Worm (Caenorhabditis elegans) whole organism, L3 larva: ENCODE measurements around the gene cyd-1.
A peak's percentile ranks its signal among the peaks of the same experiment; 100 is the strongest.

ENCODE experiments used
- R02D3.7 ChIP-seq: fragments of 150-350 bp; optimal IDR thresholded peaks from 2 replicates; lab custom pipeline; 2014; ENCODE audit warnings: missing biosample characterization, missing genetic modification characterization
- ZK546.5 ChIP-seq: sonication (generic microtip); optimal IDR thresholded peaks from 2 replicates; lab custom pipeline; 2017; ENCODE audit warnings: missing biosample characterization, missing genetic modification characterization
- aly-2 ChIP-seq: fragments of 150-350 bp; optimal IDR thresholded peaks from 2 replicates; lab custom pipeline; 2014; ENCODE audit warnings: missing biosample characterization, missing genetic modification characterization
- ama-1 ChIP-seq: fragments of 150-350 bp; optimal IDR thresholded peaks from 2 replicates; lab custom pipeline; 2018
- ceh-16 ChIP-seq: sonication (generic microtip); optimal IDR thresholded peaks from 2 replicates; lab custom pipeline; 2017; ENCODE audit warnings: missing biosample characterization, missing genetic modification characterization
- ceh-28 ChIP-seq: fragments of 150-350 bp; optimal IDR thresholded peaks from 2 replicates; lab custom pipeline; 2014; ENCODE audit warnings: missing biosample characterization, missing genetic modification reagents, missing genetic modification characterization
- ceh-82 ChIP-seq: fragments of 150-350 bp; optimal IDR thresholded peaks from 2 replicates; lab custom pipeline; 2014; ENCODE audit warnings: missing biosample characterization, missing genetic modification characterization
- ceh-9 ChIP-seq: sonication (generic microtip); optimal IDR thresholded peaks from 2 replicates; lab custom pipeline; 2018; ENCODE audit warnings: missing biosample characterization, missing genetic modification characterization
- daf-12 ChIP-seq: fragments of 150-350 bp; optimal IDR thresholded peaks from 2 replicates; lab custom pipeline; 2014; ENCODE audit warnings: missing biosample characterization, missing genetic modification reagents, missing genetic modification characterization
- egl-27 ChIP-seq: sonication (generic microtip); optimal IDR thresholded peaks from 4 replicates; lab custom pipeline; 2017; ENCODE audit warnings: missing biosample characterization, missing genetic modification reagents, missing genetic modification characterization
- egl-5 ChIP-seq: fragments of 150-350 bp; optimal IDR thresholded peaks from 2 replicates; lab custom pipeline; 2017; ENCODE audit warnings: missing biosample characterization, missing genetic modification reagents, missing genetic modification characterization, inconsistent platforms
- elt-1 ChIP-seq: fragments of 150-350 bp; optimal IDR thresholded peaks from 2 replicates; lab custom pipeline; 2014; ENCODE audit warnings: missing biosample characterization, missing genetic modification characterization
- elt-2 ChIP-seq: sonication (generic microtip); optimal IDR thresholded peaks from 2 replicates; lab custom pipeline; 2016; ENCODE audit warnings: missing genetic modification reagents, mild to moderate bottlenecking, missing genetic modification characterization, missing compliant biosample characterization
- elt-3 ChIP-seq, 3 experiments: fragments of 150-350 bp in 1 of 3; sonication (generic microtip) in 2 of 3; optimal IDR thresholded peaks; 2 replicates in 2 of 3; 4 replicates in 1 of 3; lab custom pipeline; 2014 to 2017; ENCODE audit warnings: missing biosample characterization in 3 of 3, missing genetic modification characterization in 3 of 3
- eor-1 ChIP-seq, 2 experiments: fragments of 150-350 bp; optimal IDR thresholded peaks; 2 replicates each; lab custom pipeline; 2014 to 2018; ENCODE audit warnings: missing biosample characterization in 2 of 2, missing genetic modification characterization in 2 of 2
- fkh-10 ChIP-seq: sonication (generic microtip); optimal IDR thresholded peaks from 2 replicates; lab custom pipeline; 2017; ENCODE audit warnings: missing biosample characterization, missing genetic modification reagents, missing genetic modification characterization
- fkh-2 ChIP-seq: fragments of 150-350 bp; optimal IDR thresholded peaks from 2 replicates; lab custom pipeline; 2014; ENCODE audit warnings: missing biosample characterization, missing genetic modification reagents, missing genetic modification characterization
- fos-1 ChIP-seq: fragments of 150-350 bp; optimal IDR thresholded peaks from 2 replicates; lab custom pipeline; 2014; ENCODE audit warnings: missing biosample characterization, missing genetic modification characterization
- hmg-11 ChIP-seq: sonication (generic microtip); optimal IDR thresholded peaks from 2 replicates; lab custom pipeline; 2016; ENCODE audit warnings: missing genetic modification characterization, missing compliant biosample characterization
- jun-1 ChIP-seq: fragments of 150-350 bp; optimal IDR thresholded peaks from 2 replicates; lab custom pipeline; 2014; ENCODE audit warnings: missing biosample characterization, missing genetic modification reagents, missing genetic modification characterization
- lin-15B ChIP-seq: fragments of 150-350 bp; optimal IDR thresholded peaks from 2 replicates; lab custom pipeline; 2014; ENCODE audit warnings: missing biosample characterization, missing genetic modification characterization
- lin-39 ChIP-seq: fragments of 150-350 bp; optimal IDR thresholded peaks from 2 replicates; lab custom pipeline; 2018; ENCODE audit warnings: missing biosample characterization, missing genetic modification reagents, missing genetic modification characterization
- lsy-12 ChIP-seq: sonication (generic microtip); optimal IDR thresholded peaks from 2 replicates; lab custom pipeline; 2016; ENCODE audit warnings: mild to moderate bottlenecking, missing genetic modification characterization, missing compliant biosample characterization
- mdl-1 ChIP-seq: fragments of 150-350 bp; optimal IDR thresholded peaks from 2 replicates; lab custom pipeline; 2014; ENCODE audit warnings: missing biosample characterization, missing genetic modification characterization
- mml-1 ChIP-seq: fragments of 150-350 bp; sonication (generic microtip); optimal IDR thresholded peaks from 3 replicates; lab custom pipeline; 2014; ENCODE audit warnings: missing biosample characterization, missing genetic modification characterization
- nfya-1 ChIP-seq: sonication (generic microtip); optimal IDR thresholded peaks from 2 replicates; lab custom pipeline; 2017; ENCODE audit warnings: missing genetic modification characterization, mild to moderate bottlenecking, missing compliant biosample characterization, antibody characterized with exemption, moderate library complexity; ENCODE audit not compliant: insufficient read depth
- nhr-11 ChIP-seq: fragments of 150-350 bp; optimal IDR thresholded peaks from 2 replicates; lab custom pipeline; 2014; ENCODE audit warnings: missing biosample characterization, missing genetic modification characterization
- nhr-12 ChIP-seq: fragments of 150-350 bp; optimal IDR thresholded peaks from 2 replicates; lab custom pipeline; 2014; ENCODE audit warnings: missing biosample characterization, missing genetic modification characterization
- nhr-23 ChIP-seq: fragments of 150-350 bp; optimal IDR thresholded peaks from 2 replicates; lab custom pipeline; 2014; ENCODE audit warnings: missing biosample characterization, missing genetic modification reagents, missing genetic modification characterization
- nhr-237 ChIP-seq: fragments of 150-350 bp; optimal IDR thresholded peaks from 2 replicates; lab custom pipeline; 2014; ENCODE audit warnings: missing biosample characterization, missing genetic modification characterization
- nhr-25 ChIP-seq: sonication (generic microtip); optimal IDR thresholded peaks from 2 replicates; lab custom pipeline; 2017; ENCODE audit warnings: missing biosample characterization, missing genetic modification characterization
- nhr-28 ChIP-seq: fragments of 150-350 bp; optimal IDR thresholded peaks from 2 replicates; lab custom pipeline; 2014; ENCODE audit warnings: missing biosample characterization, missing genetic modification characterization
- nhr-43 ChIP-seq: sonication (generic microtip); optimal IDR thresholded peaks from 2 replicates; lab custom pipeline; 2016; ENCODE audit warnings: mild to moderate bottlenecking, missing genetic modification characterization, missing compliant biosample characterization; ENCODE audit not compliant: poor library complexity, severe bottlenecking
- nhr-67 ChIP-seq: fragments of 150-350 bp; optimal IDR thresholded peaks from 2 replicates; lab custom pipeline; 2014; ENCODE audit warnings: missing biosample characterization, missing genetic modification characterization
- nhr-76 ChIP-seq: fragments of 150-350 bp; sonication (generic microtip); optimal IDR thresholded peaks from 5 replicates; lab custom pipeline; 2014; ENCODE audit warnings: missing biosample characterization, missing genetic modification characterization
- nhr-77 ChIP-seq: fragments of 150-350 bp; optimal IDR thresholded peaks from 2 replicates; lab custom pipeline; 2014; ENCODE audit warnings: missing biosample characterization, missing genetic modification characterization
- pqm-1 ChIP-seq: fragments of 150-350 bp; optimal IDR thresholded peaks from 2 replicates; lab custom pipeline; 2017; ENCODE audit warnings: missing biosample characterization, missing genetic modification characterization, inconsistent platforms
- sea-2 ChIP-seq: fragments of 150-350 bp; sonication (generic microtip); optimal IDR thresholded peaks from 4 replicates; lab custom pipeline; 2014; ENCODE audit warnings: missing biosample characterization, missing genetic modification reagents, missing genetic modification characterization
- skn-1 ChIP-seq: fragments of 150-350 bp; optimal IDR thresholded peaks from 2 replicates; lab custom pipeline; 2014; ENCODE audit warnings: missing biosample characterization, missing genetic modification characterization
- snpc-4 ChIP-seq: fragments of 150-350 bp; optimal IDR thresholded peaks from 2 replicates; lab custom pipeline; 2014; ENCODE audit warnings: missing biosample characterization, missing genetic modification characterization
- tbx-2 ChIP-seq: sonication (generic microtip); optimal IDR thresholded peaks from 2 replicates; lab custom pipeline; 2016; ENCODE audit warnings: mild to moderate bottlenecking, missing genetic modification characterization, missing compliant biosample characterization
- unc-39 ChIP-seq: sonication (generic microtip); optimal IDR thresholded peaks from 4 replicates; lab custom pipeline; 2017; ENCODE audit warnings: missing biosample characterization, missing genetic modification characterization
- unc-62 ChIP-seq: fragments of 150-350 bp; sonication (generic microtip); optimal IDR thresholded peaks from 4 replicates; lab custom pipeline; 2014; ENCODE audit warnings: missing biosample characterization, missing genetic modification reagents, missing genetic modification characterization
- zag-1 ChIP-seq: fragments of 150-350 bp; optimal IDR thresholded peaks from 2 replicates; lab custom pipeline; 2014; ENCODE audit warnings: missing biosample characterization, missing genetic modification characterization
- ztf-11 ChIP-seq: fragments of 150-350 bp; optimal IDR thresholded peaks from 2 replicates; lab custom pipeline; 2014; ENCODE audit warnings: missing biosample characterization, missing genetic modification characterization
- ztf-4 ChIP-seq: fragments of 150-350 bp; optimal IDR thresholded peaks from 2 replicates; lab custom pipeline; 2014; ENCODE audit warnings: missing biosample characterization, missing genetic modification characterization

cyd-1 gene

ce11 chrII:13029290-13030050, 49.1 kb downstream of the cyd-1 start:
- no peak for TF ChIP-seq eor-1 (tag; optimal IDR thresholded peaks at IDR 0.05; lab: Kevin White, UChicago)
- TF ChIP-seq ceh-28 (tag; lab: Kevin White, UChicago) = peak; percentile 58
- no peak for TF ChIP-seq ZK546.5 (tag; lab: Kevin White, UChicago)
- peak; percentile 22 for TF ChIP-seq nhr-23
- no peak for TF ChIP-seq egl-27 (tag; lab: Kevin White, UChicago)
- TF ChIP-seq ama-1 (lab: Kevin White, UChicago) = no peak
- TF ChIP-seq elt-1 (tag; lab: Kevin White, UChicago) = peak; percentile 27
- TF ChIP-seq fkh-2 (tag; lab: Kevin White, UChicago) = no peak
- TF ChIP-seq daf-12 (tag; lab: Kevin White, UChicago) = no peak
- peak; percentile 65 for TF ChIP-seq elt-2 (tag; lab: Kevin White, UChicago)
- peak; percentile 28 for TF ChIP-seq lin-39
- TF ChIP-seq jun-1 (tag; lab: Kevin White, UChicago) = no peak

ce11 chrII:13030051-13030437, 49.7 kb downstream of the cyd-1 start:
- TF ChIP-seq ceh-16 (tag; lab: Kevin White, UChicago) (no peak), sea-2 (no peak), lin-39 (peak; percentile 47), unc-62 (GFP tag; lab: Kevin White, UChicago) (no peak), ceh-9 (no peak)

ce11 chrII:13030567-13031188, 50.3 kb downstream of the cyd-1 start:
- no peak for TF ChIP-seq elt-3 (tag; optimal IDR thresholded peaks at IDR 0.05; lab: Kevin White, UChicago)
- no peak for TF ChIP-seq unc-62 (GFP tag; lab: Kevin White, UChicago)
- TF ChIP-seq nhr-25 (tag; lab: Kevin White, UChicago) = peak; percentile 84
- peak; percentile 19 for TF ChIP-seq lin-15B
- no peak for TF ChIP-seq aly-2 (tag; lab: Kevin White, UChicago)
- no peak for TF ChIP-seq pqm-1 (tag; lab: Kevin White, UChicago)
- peak; percentile 50 for TF ChIP-seq lin-39
- TF ChIP-seq ztf-11 (tag; lab: Kevin White, UChicago) = no peak
- TF ChIP-seq nhr-43 (tag; lab: Kevin White, UChicago) = peak; percentile 53
- TF ChIP-seq nhr-28 = no peak
- TF ChIP-seq ceh-9 = no peak
- TF ChIP-seq tbx-2 (tag; lab: Kevin White, UChicago) = no peak
- no peak for TF ChIP-seq nhr-77 (tag; lab: Kevin White, UChicago)
- TF ChIP-seq hmg-11 = peak; percentile 76
- TF ChIP-seq unc-39 (tag; lab: Kevin White, UChicago) = no peak
- TF ChIP-seq eor-1 (tag; optimal IDR thresholded peaks at IDR 0.05; lab: Kevin White, UChicago) = no peak
- no peak for TF ChIP-seq nhr-76 (tag; lab: Kevin White, UChicago)
- TF ChIP-seq fos-1 (tag; lab: Kevin White, UChicago) = no peak
- no peak for TF ChIP-seq daf-12 (tag; lab: Kevin White, UChicago)
- peak; percentile 45 for TF ChIP-seq snpc-4
- no peak for TF ChIP-seq fkh-2 (tag; lab: Kevin White, UChicago)
- no peak for TF ChIP-seq skn-1
- no peak for TF ChIP-seq egl-27 (tag; lab: Kevin White, UChicago)
- TF ChIP-seq ztf-4 = no peak
- TF ChIP-seq mml-1 (tag; lab: Kevin White, UChicago) = no peak
- peak; percentile 35 for TF ChIP-seq R02D3.7
- TF ChIP-seq nhr-23 = peak; percentile 75
- no peak for TF ChIP-seq elt-1 (tag; lab: Kevin White, UChicago)
- TF ChIP-seq ceh-28 (tag; lab: Kevin White, UChicago) = peak; percentile 23
- no peak for TF ChIP-seq fkh-10 (GFP tag; lab: Kevin White, UChicago)
- TF ChIP-seq elt-2 (tag; lab: Kevin White, UChicago) = peak; percentile 58
- no peak for TF ChIP-seq egl-5
- TF ChIP-seq nfya-1 (tag; lab: Kevin White, UChicago) = peak; percentile 83
- TF ChIP-seq nhr-67 (tag; lab: Kevin White, UChicago) = no peak
- no peak for TF ChIP-seq jun-1 (tag; lab: Kevin White, UChicago)
- no peak for TF ChIP-seq nhr-237 (tag; lab: Kevin White, UChicago)
- peak; percentile 28 for TF ChIP-seq lsy-12
- no peak for TF ChIP-seq nhr-11 (tag; lab: Kevin White, UChicago)
- TF ChIP-seq nhr-12 (tag; lab: Kevin White, UChicago) = no peak
- TF ChIP-seq sea-2 = no peak
- TF ChIP-seq zag-1 (tag; lab: Kevin White, UChicago) = no peak
- no peak for TF ChIP-seq ceh-16 (tag; lab: Kevin White, UChicago)
- no peak for TF ChIP-seq ceh-82 (tag; lab: Kevin White, UChicago)
- TF ChIP-seq ZK546.5 (tag; lab: Kevin White, UChicago) = no peak
- no peak for TF ChIP-seq ama-1 (lab: Kevin White, UChicago)
- no peak for TF ChIP-seq mdl-1 (tag; lab: Kevin White, UChicago)
